Worm (Caenorhabditis elegans) whole organism, dauer: Measurements from ENCODE around the gene T12A2.21.

Experiments
- unc-62 ChIP-seq: sonication (generic microtip); optimal IDR thresholded peaks from 2 replicates; lab custom pipeline; 2017; ENCODE audit warnings: missing biosample characterization, missing genetic modification reagents, missing genetic modification characterization

T12A2.21 gene

ce11 chrIII:6206161-6206853, 30.2 kb downstream of the T12A2.21 start, which contains the start of the genes sna-3 and rps-3:
Gene sna-3 (minus strand): TSS chrIII:6206211.
Gene rps-3 (plus strand): TSS chrIII:6206803.
- no peak for TF ChIP-seq unc-62 (GFP tag; lab: Kevin White, UChicago)

DNA sequence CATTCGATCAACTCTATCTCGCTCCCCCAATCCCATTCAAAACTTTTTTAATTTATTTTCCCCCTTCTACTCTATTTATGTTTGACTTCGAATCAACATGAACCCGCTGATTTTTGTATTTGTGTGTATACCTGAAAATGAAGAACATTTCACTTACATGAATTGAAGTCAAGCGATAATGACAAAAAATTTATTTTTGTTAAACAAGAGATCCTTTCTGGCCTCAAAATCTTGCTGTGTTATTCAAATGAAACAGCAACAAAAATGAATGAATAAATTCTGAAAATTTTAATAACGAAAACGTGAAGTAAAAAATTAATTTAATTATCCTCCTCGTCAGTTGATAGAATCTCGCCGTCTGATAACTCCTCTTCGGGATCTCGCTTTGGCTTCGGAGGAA, 34.1 kb downstream of the T12A2.21 start:
- no peak for TF ChIP-seq unc-62 (GFP tag; lab: Kevin White, UChicago)

DNA sequence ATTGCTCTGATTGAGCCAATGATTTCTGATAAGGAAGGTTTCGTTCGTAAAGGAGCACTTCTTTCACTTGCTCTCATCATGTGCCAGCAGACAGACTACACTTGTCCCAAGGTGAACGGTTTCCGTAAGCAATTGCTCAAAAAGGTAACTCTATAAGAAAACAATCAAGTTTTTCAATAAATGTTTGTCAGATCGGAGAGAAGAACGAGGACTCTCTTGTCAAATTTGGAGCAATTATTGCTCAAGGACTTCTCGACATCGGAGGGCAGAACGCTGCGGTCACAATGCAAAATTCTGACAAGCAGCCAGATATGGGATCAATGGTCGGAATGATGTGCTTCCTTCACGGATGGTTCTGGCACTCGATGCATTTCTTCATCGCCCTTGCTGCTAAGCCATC, 35.2 kb downstream of the T12A2.21 start:
- TF ChIP-seq unc-62 (GFP tag; lab: Kevin White, UChicago): no peak

DNA sequence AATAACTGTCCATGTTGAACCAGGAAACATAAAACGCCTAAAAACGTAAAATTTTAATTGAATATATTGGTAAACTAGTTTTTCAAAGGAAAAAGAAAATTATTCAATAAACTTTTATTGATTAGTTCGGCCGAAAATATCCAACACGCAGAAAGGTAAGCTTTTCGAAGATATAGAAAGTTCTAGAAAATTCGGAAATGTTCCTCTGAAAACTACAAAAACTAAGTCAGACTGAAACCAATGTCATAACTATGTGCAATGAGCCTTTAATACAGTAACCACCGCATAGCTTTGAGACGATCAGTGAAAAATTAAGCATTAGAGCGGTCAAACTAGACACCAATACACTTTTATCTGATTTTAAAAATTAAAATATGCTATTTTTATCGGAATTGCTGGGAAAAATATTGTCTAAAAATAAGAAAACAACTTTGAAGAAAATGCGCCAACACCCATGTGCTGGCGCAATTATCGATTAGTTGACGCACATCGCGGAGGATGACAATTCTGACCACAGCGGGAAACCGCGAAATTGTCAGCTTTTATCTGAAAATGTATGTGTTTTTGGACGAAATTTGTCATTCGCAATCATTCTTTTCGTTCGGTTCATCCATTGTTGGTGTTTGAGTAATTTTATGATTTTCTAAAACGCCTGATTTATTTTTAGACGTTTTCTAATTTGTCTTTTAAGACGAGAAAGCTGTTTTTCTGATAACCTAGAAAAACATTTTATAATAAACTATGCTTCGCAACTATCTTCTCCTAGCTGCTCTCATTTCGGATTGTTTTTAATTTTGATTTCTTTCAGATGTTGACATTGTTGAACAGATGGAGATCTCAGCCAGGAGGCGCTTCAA, 37.9 kb downstream of the T12A2.21 start, which contains the start of the genes C23G10.7 and rpn-2:
C23G10.7 (minus strand) TSS at position 37 of the 857 bp plus-strand sequence.
rpn-2 (plus strand) TSS at position 807 of the 857 bp plus-strand sequence.
- no peak for TF ChIP-seq unc-62 (GFP tag; lab: Kevin White, UChicago)

- TF ChIP-seq unc-62 (GFP tag; lab: Kevin White, UChicago): no peak
Observed at ce11 chrIII:6195718-6196117, 40.8 kb downstream of the T12A2.21 start.

ce11 chrIII:6194480-6194879, 42.1 kb downstream of the T12A2.21 start, which contains the start of gene ugt-66:
Gene ugt-66 (minus strand): TSS chrIII:6194580.
- TF ChIP-seq unc-62 (GFP tag; lab: Kevin White, UChicago): no peak

ce11 chrIII:6190810-6191209, 45.7 kb downstream of the T12A2.21 start, which contains the start of gene C23G10.5:
Gene C23G10.5 (plus strand): TSS chrIII:6191110.
- no peak for TF ChIP-seq unc-62 (GFP tag; lab: Kevin White, UChicago)
